Worm (Caenorhabditis elegans) whole organism, L4 larva: ENCODE data around the gene srh-45.

Experiments used
- F37D6.2 ChIP-seq: sonication (generic microtip); optimal IDR thresholded peaks from 2 replicates; lab custom pipeline; 2016; ENCODE audit warnings: mild to moderate bottlenecking, missing genetic modification characterization, missing compliant biosample characterization
- F44E2.7 ChIP-seq: fragments of 200-800 bp; sonication (Bioruptor generic); IDR thresholded peaks from 2 replicates; pipeline ENCODE4 v2.1.2; 2022; ENCODE audit warnings: missing genetic modification characterization, missing compliant biosample characterization
- R02D3.7 ChIP-seq: fragments of 150-350 bp; sonication (generic microtip); optimal IDR thresholded peaks from 3 replicates; lab custom pipeline; 2014; ENCODE audit warnings: missing biosample characterization, missing genetic modification characterization
- Y5F2A.4 ChIP-seq: fragments of 200-800 bp; sonication (Bioruptor generic); optimal IDR thresholded peaks from 2 replicates; lab custom pipeline; 2018; ENCODE audit warnings: mild to moderate bottlenecking, missing genetic modification characterization, missing compliant biosample characterization
- ZK546.5 ChIP-seq, 2 experiments: sonication (generic microtip); optimal IDR thresholded peaks; 2 replicates each; lab custom pipeline; 2017; ENCODE audit warnings: missing biosample characterization in 2 of 2, missing genetic modification characterization in 2 of 2
- aly-2 ChIP-seq: sonication (generic microtip); optimal IDR thresholded peaks from 2 replicates; lab custom pipeline; 2018; ENCODE audit warnings: missing biosample characterization, missing genetic modification characterization
- ama-1 ChIP-seq: fragments of 150-350 bp; optimal IDR thresholded peaks from 2 replicates; lab custom pipeline; 2014; ENCODE audit warnings: inconsistent platforms, mixed read lengths
- ceh-20 ChIP-seq: fragments of 200-800 bp; sonication (Bioruptor generic); IDR thresholded peaks from 2 replicates; pipeline ENCODE4 v1.3.6; 2022; ENCODE audit warnings: missing genetic modification reagents, missing genetic modification characterization, missing compliant biosample characterization
- ceh-62 ChIP-seq: sonication (generic microtip); optimal IDR thresholded peaks from 2 replicates; lab custom pipeline; 2017; ENCODE audit warnings: missing biosample characterization, missing genetic modification characterization
- daf-19 ChIP-seq: fragments of 200-800 bp; sonication (Bioruptor generic); conservative IDR thresholded peaks from 2 replicates; pipeline ENCODE4 v1.3.6; 2022; ENCODE audit warnings: missing genetic modification characterization, missing compliant biosample characterization
- dmd-6 ChIP-seq: fragments of 200-800 bp; sonication (Bioruptor generic); IDR thresholded peaks from 2 replicates; pipeline ENCODE4 v1.3.6; 2022; ENCODE audit warnings: missing genetic modification reagents, missing genetic modification characterization, missing compliant biosample characterization
- dpl-1 ChIP-seq: fragments of 150-350 bp; optimal IDR thresholded peaks from 2 replicates; lab custom pipeline; 2014; ENCODE audit warnings: missing biosample characterization, missing genetic modification reagents, missing genetic modification characterization
- egl-27 ChIP-seq: sonication (generic microtip); optimal IDR thresholded peaks from 3 replicates; lab custom pipeline; 2017; ENCODE audit warnings: missing biosample characterization, missing genetic modification reagents, missing genetic modification characterization
- fos-1 ChIP-seq: fragments of 150-350 bp; optimal IDR thresholded peaks from 2 replicates; lab custom pipeline; 2014; ENCODE audit warnings: missing biosample characterization, missing genetic modification characterization
- gei-8 ChIP-seq: fragments of 200-800 bp; sonication (Bioruptor generic); optimal IDR thresholded peaks from 2 replicates; lab custom pipeline; 2018; ENCODE audit warnings: mild to moderate bottlenecking, missing genetic modification characterization, missing compliant biosample characterization
- mdl-1 ChIP-seq, 2 experiments: fragments of 150-350 bp in 1 of 2; sonication (generic microtip) in 1 of 2; optimal IDR thresholded peaks; 2 replicates each; lab custom pipeline; 2014 to 2017; ENCODE audit warnings: missing biosample characterization in 2 of 2, missing genetic modification characterization in 2 of 2
- mep-1 ChIP-seq: fragments of 150-350 bp; sonication (generic microtip); optimal IDR thresholded peaks from 3 replicates; lab custom pipeline; 2014; ENCODE audit warnings: missing biosample characterization, missing genetic modification characterization
- mxl-3 ChIP-seq: fragments of 200-800 bp; sonication (Bioruptor generic); optimal IDR thresholded peaks from 2 replicates; lab custom pipeline; 2018; ENCODE audit warnings: mild to moderate bottlenecking, missing genetic modification characterization, missing compliant biosample characterization
- nhr-102 ChIP-seq: sonication (generic microtip); optimal IDR thresholded peaks from 2 replicates; lab custom pipeline; 2016; ENCODE audit warnings: mild to moderate bottlenecking, missing genetic modification characterization, moderate library complexity, missing compliant biosample characterization
- nhr-28 ChIP-seq: fragments of 150-350 bp; optimal IDR thresholded peaks from 2 replicates; lab custom pipeline; 2014; ENCODE audit warnings: missing biosample characterization, missing genetic modification characterization
- nhr-42 ChIP-seq: fragments of 200-800 bp; sonication (Bioruptor generic); IDR thresholded peaks from 2 replicates; pipeline ENCODE4 v1.3.6; 2022; ENCODE audit warnings: missing genetic modification characterization, missing compliant biosample characterization
- nhr-76 ChIP-seq: fragments of 150-350 bp; optimal IDR thresholded peaks from 2 replicates; lab custom pipeline; 2014; ENCODE audit warnings: missing biosample characterization, missing genetic modification characterization
- php-3 ChIP-seq: fragments of 200-800 bp; sonication (Bioruptor generic); IDR thresholded peaks from 2 replicates; pipeline ENCODE4 v1.3.6; 2022; ENCODE audit warnings: missing genetic modification reagents, missing genetic modification characterization, missing compliant biosample characterization
- pqm-1 ChIP-seq: sonication (generic microtip); optimal IDR thresholded peaks from 2 replicates; lab custom pipeline; 2017; ENCODE audit warnings: missing biosample characterization, missing genetic modification characterization
- rbr-2 ChIP-seq: sonication (generic microtip); optimal IDR thresholded peaks from 2 replicates; lab custom pipeline; 2016; ENCODE audit warnings: missing genotype, missing genetic modification characterization, missing compliant biosample characterization
- saeg-2 ChIP-seq: fragments of 200-800 bp; sonication (Bioruptor generic); IDR thresholded peaks from 2 replicates; pipeline ENCODE4 v1.3.6; 2022; ENCODE audit warnings: missing genetic modification reagents, missing genetic modification characterization, missing compliant biosample characterization
- set-16 ChIP-seq: fragments of 200-800 bp; sonication (Bioruptor generic); IDR thresholded peaks from 2 replicates; pipeline ENCODE4 v1.3.6; 2022; ENCODE audit warnings: missing genetic modification reagents, missing genetic modification characterization, missing compliant biosample characterization
- spr-3 ChIP-seq: fragments of 200-800 bp; sonication (Bioruptor generic); optimal IDR thresholded peaks from 2 replicates; lab custom pipeline; 2018; ENCODE audit warnings: mild to moderate bottlenecking, missing genetic modification characterization, missing compliant biosample characterization
- unc-62 ChIP-seq, 3 experiments: fragments of 150-350 bp in 1 of 3; sonication (generic microtip); optimal IDR thresholded peaks in 2 of 3; peaks in 1 of 3; 1 replicate in 1 of 3; 2 replicates in 2 of 3; lab custom pipeline; 2014 to 2017; ENCODE audit warnings: missing biosample characterization in 3 of 3, missing genetic modification characterization in 3 of 3, missing genetic modification reagents in 3 of 3, missing genotype in 1 of 3
- vab-7 ChIP-seq: fragments of 200-800 bp; sonication (Bioruptor generic); IDR thresholded peaks from 2 replicates; pipeline ENCODE4 v1.3.6; 2022; ENCODE audit warnings: missing genetic modification reagents, missing genetic modification characterization, missing compliant biosample characterization
- zip-2 ChIP-seq: fragments of 150-350 bp; optimal IDR thresholded peaks from 2 replicates; lab custom pipeline; 2014; ENCODE audit warnings: missing biosample characterization, missing genetic modification characterization
- ztf-11 ChIP-seq: fragments of 150-350 bp; optimal IDR thresholded peaks from 2 replicates; lab custom pipeline; 2014; ENCODE audit warnings: missing biosample characterization, missing genetic modification characterization
- ztf-7 ChIP-seq: fragments of 150-350 bp; optimal IDR thresholded peaks from 2 replicates; lab custom pipeline; 2014; ENCODE audit warnings: missing biosample characterization, missing genetic modification characterization

The srh-45 gene

DNA sequence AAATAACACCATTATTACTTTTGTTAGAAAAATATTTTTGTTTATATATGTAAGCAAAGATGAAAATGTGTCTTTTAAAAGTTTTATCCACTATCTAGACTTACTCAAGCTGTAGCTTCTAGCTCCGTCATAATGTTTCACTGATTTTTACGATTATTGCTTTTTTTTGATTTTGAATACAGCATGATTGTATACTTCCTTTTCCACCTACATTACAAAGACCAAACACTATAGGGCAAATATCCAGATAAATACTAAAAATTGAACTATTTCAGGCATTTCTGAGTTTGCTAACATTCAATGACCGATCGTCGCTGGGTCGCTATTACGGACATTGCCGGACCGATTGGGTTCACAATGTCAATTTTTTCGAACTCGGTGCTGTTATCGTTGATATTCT lies 38.1 kb downstream of the srh-45 start, which contains the start of gene str-116:
Gene str-116 (plus strand): TSS at position 301 of the 400 bp plus-strand sequence.
- no peak for TF ChIP-seq F44E2.7 (GFP tag; lab: Robert Waterston, UW)
- no peak for TF ChIP-seq ztf-11 (tag; lab: Kevin White, UChicago)
- no peak for TF ChIP-seq F37D6.2 (tag; lab: Kevin White, UChicago)
- no peak for TF ChIP-seq ceh-62 (tag; lab: Kevin White, UChicago)
- TF ChIP-seq vab-7 (GFP tag; lab: Robert Waterston, UW) = no peak
- TF ChIP-seq set-16 (GFP tag; lab: Robert Waterston, UW) = no peak
- no peak for TF ChIP-seq mep-1 (tag; lab: Kevin White, UChicago)
- no peak for TF ChIP-seq zip-2
- no peak for TF ChIP-seq R02D3.7 (tag; lab: Kevin White, UChicago)

DNA sequence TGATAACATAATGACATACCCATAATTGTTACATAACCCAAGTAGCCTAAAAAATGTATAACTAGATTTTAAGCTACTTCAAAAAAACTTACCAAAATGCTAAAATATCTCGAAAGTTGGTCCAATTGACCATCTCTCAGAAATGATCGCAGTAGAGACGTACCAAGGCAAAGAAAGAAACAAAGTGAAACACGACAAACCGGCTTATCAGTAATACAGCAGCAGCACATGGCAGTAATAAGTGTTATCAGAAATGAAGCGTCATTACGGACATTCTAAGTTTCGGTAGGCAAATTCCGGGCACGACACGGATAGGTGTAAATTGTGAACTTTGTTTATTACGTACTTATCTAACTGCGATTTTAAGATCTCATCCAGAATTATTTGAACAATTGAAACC lies 39.3 kb downstream of the srh-45 start, which contains the start of gene cln-3.1:
Gene cln-3.1 (minus strand): TSS at position 171 of the 400 bp plus-strand sequence.
- TF ChIP-seq unc-62 (GFP tag; optimal IDR thresholded peaks at IDR 0.05 in 1 of 2; lab: Kevin White, UChicago) = peak in 1 of 2 experiments; percentile 10
- no peak for TF ChIP-seq unc-62 (tag; optimal IDR thresholded peaks at IDR 0.05; lab: Kevin White, UChicago)
- TF ChIP-seq gei-8 (GFP tag; lab: Kevin White, UChicago) = no peak
- TF ChIP-seq dmd-6 (GFP tag; lab: Robert Waterston, UW) = peak; percentile 66
- peak; percentile 81 for TF ChIP-seq mxl-3 (GFP tag; lab: Kevin White, UChicago)
- peak; percentile 37 for TF ChIP-seq nhr-28 (tag; lab: Kevin White, UChicago)
- peak; percentile 63 for TF ChIP-seq pqm-1 (tag; lab: Kevin White, UChicago)
- TF ChIP-seq spr-3 = no peak

DNA sequence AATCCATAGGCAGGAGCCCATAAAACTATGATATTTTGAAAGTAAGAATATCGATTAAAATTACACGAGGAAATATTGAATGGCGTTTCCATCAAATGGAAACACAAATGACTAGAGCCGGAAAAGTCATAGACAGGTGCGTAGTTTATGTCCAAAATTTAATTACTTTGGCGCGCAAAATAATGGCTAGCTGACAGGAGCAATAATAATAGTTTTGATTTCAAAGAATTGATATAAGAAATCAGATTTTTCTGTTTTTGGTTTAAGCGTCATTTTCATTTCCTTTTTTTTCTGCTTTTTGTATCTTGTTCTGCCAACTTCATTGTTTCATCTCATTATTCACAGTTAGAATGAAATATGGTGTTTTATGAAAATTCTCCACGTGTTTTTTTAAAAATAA lies 41.8 kb downstream of the srh-45 start, which contains the start of gene F07B10.4:
Gene F07B10.4 (minus strand): TSS at position 101 of the 400 bp plus-strand sequence.
- no peak for TF ChIP-seq rbr-2 (tag; lab: Kevin White, UChicago)
- TF ChIP-seq egl-27 (tag; lab: Kevin White, UChicago) = no peak
- no peak for TF ChIP-seq ztf-7 (tag; lab: Kevin White, UChicago)
- TF ChIP-seq ceh-20 (GFP tag; lab: Robert Waterston, UW) = no peak
- no peak for TF ChIP-seq php-3 (GFP tag; lab: Robert Waterston, UW)
- TF ChIP-seq ama-1 = no peak
- no peak for TF ChIP-seq mdl-1 (tag; optimal IDR thresholded peaks at IDR 0.05; lab: Kevin White, UChicago)
- TF ChIP-seq dpl-1 (GFP tag; lab: Kevin White, UChicago) = no peak
- no peak for TF ChIP-seq daf-19 (GFP tag; lab: Robert Waterston, UW)
- TF ChIP-seq ZK546.5 (tag; optimal IDR thresholded peaks at IDR 0.05; lab: Kevin White, UChicago) = no peak
- TF ChIP-seq, all 104 proteins: peak for 0

DNA sequence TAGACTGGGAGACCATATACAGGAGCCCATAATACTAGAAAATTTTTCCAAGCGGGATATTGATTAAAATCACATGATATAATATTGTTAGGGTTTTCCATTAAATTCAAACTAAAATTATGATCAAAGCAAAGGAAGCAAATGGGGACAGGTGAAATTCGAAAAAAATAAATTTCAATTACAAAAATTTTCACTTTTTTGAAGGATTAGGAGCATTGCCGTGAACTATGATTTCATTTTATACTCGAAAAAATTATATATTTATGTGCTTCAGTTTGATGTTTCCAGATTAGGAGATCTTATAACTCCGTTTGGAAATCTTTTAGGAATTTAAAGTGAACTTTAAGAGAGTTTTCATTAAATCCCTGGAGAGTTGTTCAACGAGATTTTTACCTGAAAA lies 44.2 kb downstream of the srh-45 start, which contains the start of gene F07B10.7:
Gene F07B10.7 (minus strand): TSS at position 101 of the 400 bp plus-strand sequence.
- TF ChIP-seq saeg-2 (GFP tag; lab: Robert Waterston, UW) = no peak
- no peak for TF ChIP-seq Y5F2A.4
- TF ChIP-seq aly-2 = no peak
- TF ChIP-seq fos-1 = no peak
- no peak for TF ChIP-seq nhr-76 (tag; lab: Kevin White, UChicago)

DNA sequence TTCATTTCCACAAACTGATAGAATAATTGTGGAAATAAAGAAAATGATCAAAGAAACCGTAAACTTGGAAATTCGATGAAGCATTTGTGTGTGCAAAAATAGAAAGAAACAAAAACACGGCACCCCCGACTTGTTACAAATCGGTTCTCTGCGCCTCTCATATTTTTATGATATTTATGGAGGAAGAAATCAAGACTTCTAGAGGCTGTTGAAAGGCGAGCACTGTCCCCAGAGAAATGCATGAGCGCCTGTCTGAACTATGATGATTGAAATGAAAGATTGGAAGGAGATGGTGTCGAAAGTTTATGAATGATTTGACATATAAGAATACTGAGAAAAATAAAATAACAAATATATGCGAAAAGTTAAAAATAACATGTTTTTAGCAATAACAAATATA lies 45.9 kb downstream of the srh-45 start, which contains the start of gene lgc-36:
Gene lgc-36 (minus strand): TSS at position 101 of the 400 bp plus-strand sequence.
- TF ChIP-seq nhr-102 (no peak), unc-62 (GFP tag; optimal IDR thresholded peaks at IDR 0.05 in 1 of 2; lab: Kevin White, UChicago) (peak in 1 of 2 experiments; percentile 7), unc-62 (tag; optimal IDR thresholded peaks at IDR 0.05; lab: Kevin White, UChicago) (no peak), nhr-42 (GFP tag; lab: Robert Waterston, UW) (no peak)
- TF ChIP-seq, all 104 proteins: peak for 1
